Worm (Caenorhabditis elegans) whole organism, L3 larva: ENCODE data around the gene nhr-91.

Experiments used
- ZK546.5 ChIP-seq: sonication (generic microtip); optimal IDR thresholded peaks from 2 replicates; lab custom pipeline; 2017; ENCODE audit warnings: missing biosample characterization, missing genetic modification characterization
- elt-1 ChIP-seq: fragments of 150-350 bp; optimal IDR thresholded peaks from 2 replicates; lab custom pipeline; 2014; ENCODE audit warnings: missing biosample characterization, missing genetic modification characterization

ce11 chrX:15264149-15264548 lies 45.0 kb upstream of the nhr-91 start:
- no peak for TF ChIP-seq elt-1 (tag; lab: Kevin White, UChicago)
- TF ChIP-seq ZK546.5 = no peak
